Fruit fly (Drosophila melanogaster) whole organism, prepupa: ENCODE results near the gene mip130.

Experiments used
- Blimp-1 ChIP-seq: fragments of 200-800 bp; sonication (Bioruptor generic); optimal IDR thresholded peaks from 3 replicates; lab custom pipeline; 2017; ENCODE audit warnings: missing biosample characterization, missing genetic modification characterization, mild to moderate bottlenecking, moderate library complexity, missing genetic modification reagents
- CG10631 ChIP-seq: fragments of 200-800 bp; sonication (Bioruptor generic); optimal IDR thresholded peaks from 2 replicates; lab custom pipeline; 2016; ENCODE audit warnings: missing biosample characterization, missing genetic modification characterization
- CG10669 ChIP-seq: fragments of 200-800 bp; sonication (Bioruptor generic); optimal IDR thresholded peaks from 3 replicates; lab custom pipeline; 2018; ENCODE audit warnings: missing biosample characterization, mild to moderate bottlenecking, missing genetic modification characterization, moderate library complexity
- CG11294 ChIP-seq: fragments of 200-800 bp; sonication (Bioruptor generic); IDR thresholded peaks from 2 replicates; pipeline ENCODE4 v1.3.6; 2022; ENCODE audit warnings: missing biosample characterization, missing genetic modification characterization
- CG11762 ChIP-seq: fragments of 200-800 bp; sonication (Bioruptor generic); optimal IDR thresholded peaks from 3 replicates; lab custom pipeline; 2016; ENCODE audit warnings: missing biosample characterization, missing genetic modification characterization; ENCODE audit not compliant: insufficient read depth
- CG11902 ChIP-seq: fragments of 200-800 bp; sonication (Bioruptor generic); optimal IDR thresholded peaks from 3 replicates; lab custom pipeline; 2016; ENCODE audit warnings: missing biosample characterization, missing genetic modification characterization
- CG15336 ChIP-seq: fragments of 200-800 bp; sonication (Bioruptor generic); IDR thresholded peaks from 2 replicates; pipeline ENCODE4 v1.3.6; 2022; ENCODE audit warnings: missing biosample characterization, missing genetic modification characterization
- CG1621 ChIP-seq: fragments of 200-800 bp; sonication (Bioruptor generic); optimal IDR thresholded peaks from 3 replicates; lab custom pipeline; 2018; ENCODE audit warnings: missing biosample characterization, mild to moderate bottlenecking, missing genetic modification characterization
- CG16779 ChIP-seq: fragments of 200-800 bp; sonication (Bioruptor generic); optimal IDR thresholded peaks from 3 replicates; lab custom pipeline; 2017; ENCODE audit warnings: missing biosample characterization, mild to moderate bottlenecking, missing genetic modification characterization
- CG3032 ChIP-seq: fragments of 200-800 bp; optimal IDR thresholded peaks from 2 replicates; lab custom pipeline; 2019; ENCODE audit warnings: missing biosample characterization, mild to moderate bottlenecking, missing genetic modification characterization, moderate library complexity
- CG32006 ChIP-seq: fragments of 200-800 bp; sonication (Bioruptor generic); optimal IDR thresholded peaks from 3 replicates; lab custom pipeline; 2017; ENCODE audit warnings: missing biosample characterization, mild to moderate bottlenecking, missing genetic modification characterization
- CG34406 ChIP-seq: fragments of 200-800 bp; sonication (Bioruptor generic); optimal IDR thresholded peaks from 3 replicates; lab custom pipeline; 2016; ENCODE audit warnings: missing biosample characterization, missing genetic modification characterization
- CG3919 ChIP-seq: fragments of 200-800 bp; sonication (Bioruptor generic); optimal IDR thresholded peaks from 3 replicates; lab custom pipeline; 2016; ENCODE audit warnings: missing biosample characterization, missing genetic modification characterization
- CG4318 ChIP-seq: fragments of 200-800 bp; sonication (Bioruptor generic); optimal IDR thresholded peaks from 3 replicates; lab custom pipeline; 2017; ENCODE audit warnings: missing biosample characterization, mild to moderate bottlenecking, missing genetic modification characterization
- CG6163 ChIP-seq: fragments of 200-800 bp; sonication (Bioruptor generic); IDR thresholded peaks from 3 replicates; pipeline ENCODE4 v1.3.6; 2022; ENCODE audit warnings: missing biosample characterization, missing genetic modification characterization
- CG6276 ChIP-seq: fragments of 200-800 bp; sonication (Bioruptor generic); optimal IDR thresholded peaks from 2 replicates; lab custom pipeline; 2017; ENCODE audit warnings: missing biosample characterization, mild to moderate bottlenecking, missing genetic modification characterization
- CG6792 ChIP-seq: fragments of 200-800 bp; sonication (Bioruptor generic); optimal IDR thresholded peaks from 3 replicates; lab custom pipeline; 2016; ENCODE audit warnings: missing biosample characterization, missing genetic modification characterization
- CG6808 ChIP-seq: fragments of 200-800 bp; sonication (Bioruptor generic); optimal IDR thresholded peaks from 3 replicates; lab custom pipeline; 2017; ENCODE audit warnings: missing biosample characterization, missing genetic modification characterization, mild to moderate bottlenecking, moderate library complexity, missing genetic modification reagents
- CG6854 ChIP-seq: fragments of 200-800 bp; sonication (Bioruptor generic); optimal IDR thresholded peaks from 2 replicates; lab custom pipeline; 2017; ENCODE audit warnings: missing biosample characterization, mild to moderate bottlenecking, missing genetic modification characterization
- CG8119 ChIP-seq: fragments of 200-800 bp; sonication (Bioruptor generic); IDR thresholded peaks from 3 replicates; pipeline ENCODE4 v1.3.6; 2022; ENCODE audit warnings: missing biosample characterization, missing genetic modification characterization
- CG8632 ChIP-seq: fragments of 200-800 bp; sonication (Bioruptor generic); optimal IDR thresholded peaks from 3 replicates; lab custom pipeline; 2016; ENCODE audit warnings: missing biosample characterization, missing genetic modification characterization
- Eip75B ChIP-seq: fragments of 200-800 bp; sonication (Bioruptor generic); optimal IDR thresholded peaks from 3 replicates; lab custom pipeline; 2016; ENCODE audit warnings: missing biosample characterization, missing genetic modification characterization
- Eip93F ChIP-seq: fragments of 200-800 bp; sonication (Bioruptor generic); optimal IDR thresholded peaks from 2 replicates; lab custom pipeline; 2016; ENCODE audit warnings: missing biosample characterization, mild to moderate bottlenecking, missing genetic modification characterization
- Ets96B ChIP-seq: fragments of 200-800 bp; optimal IDR thresholded peaks from 2 replicates; lab custom pipeline; 2019; ENCODE audit warnings: missing biosample characterization, mild to moderate bottlenecking, missing genetic modification characterization, moderate library complexity
- Gug ChIP-seq: fragments of 200-800 bp; sonication (Bioruptor generic); IDR thresholded peaks from 2 replicates; pipeline ENCODE4 v1.3.6; 2022; ENCODE audit warnings: missing biosample characterization, missing genetic modification characterization
- Hr38 ChIP-seq: sonication (Bioruptor generic); optimal IDR thresholded peaks from 2 replicates; lab custom pipeline; 2016; ENCODE audit warnings: missing biosample characterization, missing genetic modification characterization
- Hr39 ChIP-seq: fragments of 200-800 bp; sonication (Bioruptor generic); optimal IDR thresholded peaks from 2 replicates; lab custom pipeline; 2016; ENCODE audit warnings: missing biosample characterization, missing genetic modification characterization
- Hr4 ChIP-seq: fragments of 200-800 bp; sonication (Bioruptor generic); optimal IDR thresholded peaks from 3 replicates; lab custom pipeline; 2016; ENCODE audit warnings: missing biosample characterization, missing genetic modification characterization
- Lpt ChIP-seq: fragments of 200-800 bp; sonication (Bioruptor generic); optimal IDR thresholded peaks from 3 replicates; lab custom pipeline; 2016; ENCODE audit warnings: missing biosample characterization, missing genetic modification characterization
- Smox ChIP-seq: fragments of 200-800 bp; sonication (Bioruptor generic); optimal IDR thresholded peaks from 3 replicates; lab custom pipeline; 2016; ENCODE audit warnings: missing biosample characterization, missing genetic modification characterization
- Sox102F ChIP-seq: fragments of 200-800 bp; sonication (Bioruptor generic); optimal IDR thresholded peaks from 2 replicates; lab custom pipeline; 2016; ENCODE audit warnings: missing biosample characterization, mild to moderate bottlenecking, missing genetic modification characterization
- Sox14 ChIP-seq: fragments of 200-800 bp; sonication (Bioruptor generic); optimal IDR thresholded peaks from 3 replicates; lab custom pipeline; 2016; ENCODE audit warnings: missing biosample characterization, missing genetic modification characterization
- Sox15 ChIP-seq: fragments of 200-800 bp; sonication (Bioruptor generic); optimal IDR thresholded peaks from 3 replicates; lab custom pipeline; 2016; ENCODE audit warnings: missing biosample characterization, missing genetic modification characterization
- cyc ChIP-seq: fragments of 200-800 bp; sonication (Bioruptor generic); optimal IDR thresholded peaks from 3 replicates; lab custom pipeline; 2016; ENCODE audit warnings: missing biosample characterization, missing genetic modification characterization
- dsx ChIP-seq: fragments of 200-800 bp; optimal IDR thresholded peaks from 3 replicates; lab custom pipeline; 2019; ENCODE audit warnings: missing biosample characterization, mild to moderate bottlenecking, missing genetic modification characterization, moderate library complexity; ENCODE audit not compliant: poor library complexity, severe bottlenecking
- esn ChIP-seq: fragments of 200-800 bp; sonication (Bioruptor generic); optimal IDR thresholded peaks from 2 replicates; lab custom pipeline; 2016; ENCODE audit warnings: missing biosample characterization, mild to moderate bottlenecking, missing genetic modification characterization, moderate library complexity
- fd59A ChIP-seq: fragments of 200-800 bp; sonication (Bioruptor generic); optimal IDR thresholded peaks from 2 replicates; lab custom pipeline; 2017; ENCODE audit warnings: missing biosample characterization, mild to moderate bottlenecking, missing genetic modification characterization, missing genetic modification reagents
- fd85E ChIP-seq: fragments of 200-800 bp; sonication (Bioruptor generic); optimal IDR thresholded peaks from 3 replicates; lab custom pipeline; 2016; ENCODE audit warnings: missing biosample characterization, missing genetic modification characterization
- lz ChIP-seq: fragments of 200-800 bp; sonication (Bioruptor generic); optimal IDR thresholded peaks from 3 replicates; lab custom pipeline; 2016; ENCODE audit warnings: missing biosample characterization, missing genetic modification characterization
- salr ChIP-seq, 2 experiments: fragments of 200-800 bp; sonication (Bioruptor generic); optimal IDR thresholded peaks; 3 replicates each; lab custom pipeline; 2016 to 2018; ENCODE audit warnings: missing biosample characterization in 2 of 2, missing genetic modification characterization in 2 of 2, mild to moderate bottlenecking in 1 of 2
- spab ChIP-seq: fragments of 200-800 bp; sonication (Bioruptor generic); optimal IDR thresholded peaks from 2 replicates; lab custom pipeline; 2017; ENCODE audit warnings: missing biosample characterization, mild to moderate bottlenecking, missing genetic modification characterization, missing genetic modification reagents
- ss ChIP-seq, 2 experiments: fragments of 200-800 bp; sonication (Bioruptor generic); optimal IDR thresholded peaks; 2 replicates in 1 of 2; 3 replicates in 1 of 2; lab custom pipeline; 2017 to 2018; ENCODE audit warnings: mild to moderate bottlenecking in 2 of 2, missing biosample characterization in 2 of 2, missing genetic modification characterization in 2 of 2, moderate library complexity in 1 of 2
- svp ChIP-seq: fragments of 200-800 bp; sonication (Bioruptor generic); peaks from one replicate; lab custom pipeline; 2016; ENCODE audit warnings: missing biosample characterization, missing genetic modification characterization
- vri ChIP-seq: fragments of 200-800 bp; sonication (Bioruptor generic); optimal IDR thresholded peaks from 3 replicates; lab custom pipeline; 2016; ENCODE audit warnings: missing biosample characterization, mild to moderate bottlenecking, missing genetic modification characterization

The mip130 gene

dm6 chrX:1941669-1942092 lies 33.6 kb downstream of the mip130 start, which contains the start of gene Hr4 (continued):
- TF ChIP-seq vri (GFP tag; lab: Kevin White, UChicago) (peak; percentile 54), Ets96B (tag; lab: Kevin White, UChicago) (no peak), CG34406 (GFP tag; lab: Kevin White, UChicago) (no peak), dsx (peak; percentile 1), Blimp-1 (no peak), CG6163 (peak; percentile 28; the same call in 1 of the 3 replicates), fd85E (no peak), CG6854 (GFP tag; lab: Kevin White, UChicago) (peak; percentile 66), Lpt (no peak), spab (GFP tag; lab: Kevin White, UChicago) (no peak), CG11902 (no peak), CG6792 (no peak), Smox (GFP tag; lab: Kevin White, UChicago) (peak; percentile 20), CG10669 (GFP tag; lab: Kevin White, UChicago) (no peak), esn (GFP tag; lab: Kevin White, UChicago) (peak; percentile 21), lz (GFP tag; lab: Kevin White, UChicago) (no peak), Hr38 (GFP tag; lab: Kevin White, UChicago) (no peak), ss (GFP tag; optimal IDR thresholded peaks at IDR 0.05; lab: Kevin White, UChicago) (peak; percentile 2 to 34), CG15336 (GFP tag; lab: Robert Waterston, UW) (peak; percentile 62; the same call in 1 of the 2 replicates), Sox15 (GFP tag; lab: Kevin White, UChicago) (no peak), CG6276 (peak; percentile 46), CG8119 (peak; percentile 43; the same call in 2 of the 3 replicates), cyc (no peak), CG16779 (tag; lab: Kevin White, UChicago) (peak; percentile 19), Sox14 (no peak)

DNA sequence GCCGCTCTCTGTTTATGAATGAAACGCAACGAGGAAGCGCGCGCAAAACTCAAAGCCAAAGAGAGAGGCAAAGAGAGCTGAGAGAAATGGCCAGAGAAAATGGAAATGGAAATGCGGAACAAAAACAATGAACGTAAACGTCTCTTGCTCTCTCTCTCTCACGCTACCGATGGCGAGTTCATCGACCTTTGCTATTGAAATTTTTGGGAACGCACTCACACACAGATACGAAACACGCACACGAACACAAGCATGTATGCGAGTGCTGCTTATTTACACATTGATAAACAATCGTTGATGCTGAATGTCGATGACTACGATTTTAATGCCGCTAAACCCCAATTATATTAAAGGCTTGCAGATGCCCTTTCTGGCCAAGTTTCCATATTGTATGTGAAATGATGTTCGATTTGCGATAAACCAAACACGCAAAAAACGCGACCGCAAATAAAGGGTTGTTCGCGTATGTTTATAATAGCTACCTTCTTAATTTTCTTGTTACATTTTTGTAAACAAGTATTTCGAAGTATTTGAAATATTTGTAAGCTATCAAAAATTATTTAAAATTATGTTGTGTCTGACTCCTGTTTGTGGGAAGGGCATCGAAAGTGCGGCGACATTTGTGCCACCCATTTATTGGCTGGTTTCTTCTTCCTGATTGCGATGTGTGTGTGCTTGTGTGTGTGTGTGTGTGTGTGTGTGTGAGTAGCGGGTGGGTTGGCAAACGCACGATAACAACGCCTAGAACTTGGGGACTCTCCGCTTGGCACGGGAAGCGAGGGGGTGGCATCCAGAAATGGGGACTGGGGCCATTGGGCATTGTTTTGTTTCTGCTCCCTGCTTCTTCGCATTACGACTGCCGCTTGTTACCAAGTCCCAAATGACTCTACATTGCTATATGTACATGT lies 35.6 kb downstream of the mip130 start:
- TF ChIP-seq vri (GFP tag; lab: Kevin White, UChicago) (peak; percentile 68), CG1621 (tag; lab: Kevin White, UChicago) (peak; percentile 10), Ets96B (tag; lab: Kevin White, UChicago) (peak; percentile 43), CG15336 (GFP tag; lab: Robert Waterston, UW) (no peak), Smox (GFP tag; lab: Kevin White, UChicago) (peak; percentile 75), CG6854 (GFP tag; lab: Kevin White, UChicago) (peak; percentile 46), fd59A (GFP tag; lab: Kevin White, UChicago) (peak; percentile 32), Hr38 (GFP tag; lab: Kevin White, UChicago) (no peak), cyc (peak; percentile 50), Sox15 (GFP tag; lab: Kevin White, UChicago) (peak; percentile 64), CG11294 (GFP tag; lab: Robert Waterston, UW) (no peak), Eip93F (GFP tag; lab: Kevin White, UChicago) (peak; percentile 41), Hr39 (GFP tag; lab: Kevin White, UChicago) (peak; percentile 78), dsx (peak; percentile 22), CG8632 (GFP tag; lab: Kevin White, UChicago) (peak; percentile 61), lz (GFP tag; lab: Kevin White, UChicago) (peak; percentile 78), Hr4 (peak; percentile 55), CG4318 (GFP tag; lab: Kevin White, UChicago) (peak; percentile 22), CG11762 (GFP tag; lab: Kevin White, UChicago) (peak; percentile 55), CG6792 (peak; percentile 64), CG3032 (peak; percentile 50), Blimp-1 (peak; percentile 61), Lpt (no peak), Gug (GFP tag; lab: Robert Waterston, UW) (0 out of 2 replicates have a peak, but pooled peaks have one; percentile 8), spab (GFP tag; lab: Kevin White, UChicago) (peak; percentile 34), esn (GFP tag; lab: Kevin White, UChicago) (peak; percentile 79), CG3919 (GFP tag; lab: Kevin White, UChicago) (peak; percentile 39), CG6808 (GFP tag; lab: Kevin White, UChicago) (peak; percentile 32), salr (GFP tag; optimal IDR thresholded peaks at IDR 0.05; lab: Kevin White, UChicago) (peak in 1 of 2 experiments; percentile 30), Eip75B (GFP tag; lab: Kevin White, UChicago) (peak; percentile 73), fd85E (no peak), CG32006 (GFP tag; lab: Kevin White, UChicago) (peak; percentile 69), Sox102F (GFP tag; lab: Kevin White, UChicago) (peak; percentile 84), CG10631 (peak; percentile 39), CG6163 (peak; percentile 41; the same call in 1 of the 3 replicates), svp (peak; percentile 87)
